Fruit fly (Drosophila melanogaster): ENCODE measurements around the gene beta-Man.
A peak's percentile ranks its signal among the peaks of the same experiment; 100 is the strongest.

The beta-Man gene

DNA sequence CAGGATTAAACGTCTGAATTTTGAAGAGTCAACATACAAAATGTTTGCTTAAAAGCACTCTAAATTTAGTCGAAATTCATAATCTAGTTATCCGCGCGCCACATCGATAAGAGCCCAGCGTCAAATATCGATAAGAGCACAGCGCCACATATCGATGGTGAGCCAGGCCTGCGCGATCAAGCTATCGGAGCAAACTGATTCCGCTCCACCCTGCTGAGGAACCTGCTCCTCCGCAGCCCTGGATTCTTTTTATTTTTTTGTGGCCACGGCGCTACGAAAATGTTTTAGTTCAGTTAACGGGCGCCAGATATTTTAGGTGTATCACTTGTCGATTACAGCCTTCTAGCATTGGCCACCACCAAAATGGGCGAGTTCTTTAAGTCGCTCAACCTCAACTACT lies 23.8 kb downstream of the beta-Man start (continued):
- TF ChIP-seq CG18262 (tag; optimal IDR thresholded peaks at IDR 0.05) (no peak), Sox102F (GFP tag; optimal IDR thresholded peaks at IDR 0.05) (no peak), Deaf1 (tag; optimal IDR thresholded peaks at IDR 0.05) (peak; percentile 33), lmd (GFP tag; IDR thresholded peaks at IDR 0.05) (peak; percentile 37; the same call in 1 of the 2 replicates), CG33213 (GFP tag; optimal IDR thresholded peaks at IDR 0.05) (peak; percentile 84), bbx (GFP tag; IDR thresholded peaks at IDR 0.05; ENCODE audit: partially characterized antibody) (peak; percentile 99), CG2120 (GFP tag; optimal IDR thresholded peaks at IDR 0.05) (peak; percentile 64), B-H2 (GFP tag; optimal IDR thresholded peaks at IDR 0.05) (peak; percentile 62), nerfin-1 (tag; optimal IDR thresholded peaks at IDR 0.05) (no peak), trh (GFP tag; optimal IDR thresholded peaks at IDR 0.05) (no peak), crol (GFP tag; IDR thresholded peaks at IDR 0.05) (no peak), aop (GFP tag; IDR thresholded peaks at IDR 0.05) (no peak), Med (GFP tag) (peak; percentile 95), CG1024 (GFP tag; IDR thresholded peaks at IDR 0.05) (no peak; the same call in 1 of the 2 replicates), HmgD (GFP tag; optimal IDR thresholded peaks at IDR 0.05) (peak; percentile 86), BEAF-32 (GFP tag; optimal IDR thresholded peaks at IDR 0.05) (peak; percentile 98), NfI (GFP tag; optimal IDR thresholded peaks at IDR 0.05) (no peak), ham (GFP tag; IDR thresholded peaks at IDR 0.05) (no peak), CG12299 (tag; optimal IDR thresholded peaks at IDR 0.05) (peak; percentile 32), Hr51 (GFP tag; optimal IDR thresholded peaks at IDR 0.05) (peak in 1 of 2 experiments; percentile 44), rib (GFP tag; IDR thresholded peaks at IDR 0.05) (no peak), CG11085 (GFP tag; IDR thresholded peaks at IDR 0.05) (no peak), TFAM (GFP tag; optimal IDR thresholded peaks at IDR 0.05) (no peak), Nf-YB (GFP tag; optimal IDR thresholded peaks at IDR 0.05) (no peak), CG34422 (GFP tag; IDR thresholded peaks at IDR 0.05) (peak; percentile 56; the same call in 2 of the 3 replicates), p53 (GFP tag; optimal IDR thresholded peaks at IDR 0.05) (no peak), CTCF (GFP tag; optimal IDR thresholded peaks at IDR 0.05) (peak; percentile 68), phol (tag; optimal IDR thresholded peaks at IDR 0.05) (peak; percentile 41), ato (GFP tag; IDR thresholded peaks at IDR 0.05; ENCODE audit: partially characterized antibody) (peak; percentile 97), CG7271 (tag; optimal IDR thresholded peaks at IDR 0.05) (no peak), yki (optimal IDR thresholded peaks at IDR 0.05) (no peak), Atf6 (GFP tag; IDR thresholded peaks at IDR 0.05) (no peak), Rfx (GFP tag; IDR thresholded peaks at IDR 0.05) (peak; percentile 76), CG8944 (GFP tag; optimal IDR thresholded peaks at IDR 0.05) (peak; percentile 22), lov (optimal IDR thresholded peaks at IDR 0.05) (no peak), lov (GFP tag; IDR thresholded peaks at IDR 0.05) (no peak), CG9609 (GFP tag; optimal IDR thresholded peaks at IDR 0.05) (peak; percentile 7), CG1602 (GFP tag; optimal IDR thresholded peaks at IDR 0.05) (no peak), Adf1 (GFP tag; IDR thresholded peaks at IDR 0.05) (peak; percentile 56), Dad (GFP tag; optimal IDR thresholded peaks at IDR 0.05) (peak; percentile 57), Dip3 (GFP tag; optimal IDR thresholded peaks at IDR 0.05) (peak; percentile 30), CG34224 (GFP tag; IDR thresholded peaks at IDR 0.05; ENCODE audit: partially characterized antibody) (peak; percentile 99), Poxn (GFP tag; IDR thresholded peaks at IDR 0.05) (no peak), ase (GFP tag; IDR thresholded peaks at IDR 0.05) (no peak), Scr (GFP tag; IDR thresholded peaks at IDR 0.05; ENCODE audit: partially characterized antibody) (peak; percentile 95), odd (GFP tag; optimal IDR thresholded peaks at IDR 0.05) (no peak), Hey (tag; optimal IDR thresholded peaks at IDR 0.05) (no peak), Mes4 (GFP tag; optimal IDR thresholded peaks at IDR 0.05) (peak; percentile 32), CG12769 (tag; optimal IDR thresholded peaks at IDR 0.05) (no peak), H2.0 (GFP tag; IDR thresholded peaks at IDR 0.05) (0 out of 2 replicates have a peak, but pooled peaks have one; percentile 23), ewg (GFP tag; optimal IDR thresholded peaks at IDR 0.05) (peak; percentile 76), lola (GFP tag; optimal IDR thresholded peaks at IDR 0.05) (no peak)
